Fruit fly (Drosophila melanogaster) whole organism, embryonic: ENCODE data around the gene CG15152.

Source experiments
- Bteb2 ChIP-seq: fragments of 200-800 bp; sonication (Bioruptor generic); optimal IDR thresholded peaks from 2 replicates; lab custom pipeline; 2016; ENCODE audit warnings: missing biosample characterization, missing genetic modification characterization
- CG10366 ChIP-seq: fragments of 200-800 bp; sonication (Bioruptor generic); IDR thresholded peaks from 2 replicates; pipeline ENCODE4 v1.3.6; 2022; ENCODE audit warnings: missing biosample characterization, missing genetic modification characterization
- CG10979 ChIP-seq: fragments of 200-800 bp; sonication (Bioruptor generic); optimal IDR thresholded peaks from 2 replicates; lab custom pipeline; 2018; ENCODE audit warnings: missing biosample characterization, mild to moderate bottlenecking, missing genetic modification characterization, moderate library complexity
- CG11093 ChIP-seq: fragments of 200-800 bp; sonication (Bioruptor generic); IDR thresholded peaks from 3 replicates; pipeline ENCODE4 v1.3.6; 2022; ENCODE audit warnings: missing biosample characterization, missing genetic modification characterization
- CG12236 ChIP-seq: fragments of 200-800 bp; sonication (Bioruptor generic); optimal IDR thresholded peaks from 2 replicates; lab custom pipeline; 2016; ENCODE audit warnings: missing biosample characterization, missing genetic modification characterization
- CG13424 ChIP-seq: fragments of 200-800 bp; sonication (Bioruptor generic); optimal IDR thresholded peaks from 2 replicates; lab custom pipeline; 2019; ENCODE audit warnings: missing biosample characterization, mild to moderate bottlenecking, missing genetic modification characterization, moderate library complexity
- CG17612 ChIP-seq: fragments of 200-800 bp; sonication (Bioruptor generic); IDR thresholded peaks from 2 replicates; pipeline ENCODE4 v1.3.6; 2022; ENCODE audit warnings: missing biosample characterization, missing genetic modification characterization
- CG2202 ChIP-seq: fragments of 200-800 bp; sonication (Bioruptor generic); optimal IDR thresholded peaks from 2 replicates; lab custom pipeline; 2018; ENCODE audit warnings: missing biosample characterization, mild to moderate bottlenecking, missing genetic modification characterization
- CG2678 ChIP-seq: fragments of 200-800 bp; sonication (Bioruptor generic); optimal IDR thresholded peaks from 3 replicates; lab custom pipeline; 2019; ENCODE audit warnings: missing biosample characterization, mild to moderate bottlenecking, missing genetic modification characterization, moderate library complexity
- CG2875 ChIP-seq: fragments of 200-800 bp; sonication (Bioruptor generic); optimal IDR thresholded peaks from 2 replicates; lab custom pipeline; 2017; ENCODE audit warnings: missing biosample characterization, mild to moderate bottlenecking, missing genetic modification characterization, missing genetic modification reagents
- CG30431 ChIP-seq: fragments of 200-800 bp; sonication (Bioruptor generic); optimal IDR thresholded peaks from 2 replicates; lab custom pipeline; 2017; ENCODE audit warnings: missing biosample characterization, missing genetic modification characterization
- CG31224 ChIP-seq: fragments of 200-800 bp; sonication (Bioruptor generic); IDR thresholded peaks from 2 replicates; pipeline ENCODE4 v1.3.6; 2022; ENCODE audit warnings: missing biosample characterization, missing genetic modification characterization
- CG3995 ChIP-seq: fragments of 200-800 bp; sonication (Bioruptor generic); optimal IDR thresholded peaks from 3 replicates; lab custom pipeline; 2016; ENCODE audit warnings: missing biosample characterization, missing genetic modification characterization
- CG4404 ChIP-seq: fragments of 200-800 bp; sonication (Bioruptor generic); IDR thresholded peaks from 2 replicates; pipeline ENCODE4 v1.3.6; 2022; ENCODE audit warnings: missing biosample characterization, missing genetic modification characterization
- CG7271 ChIP-seq: fragments of 200-800 bp; sonication (Bioruptor generic); optimal IDR thresholded peaks from 2 replicates; lab custom pipeline; 2018; ENCODE audit warnings: missing biosample characterization, mild to moderate bottlenecking, missing genetic modification characterization, moderate library complexity
- CG7745 ChIP-seq: fragments of 200-800 bp; sonication (Bioruptor generic); optimal IDR thresholded peaks from 2 replicates; lab custom pipeline; 2018; ENCODE audit warnings: missing biosample characterization, mild to moderate bottlenecking, missing genetic modification characterization, moderate library complexity
- CG7963 ChIP-seq: fragments of 200-800 bp; sonication (Bioruptor generic); IDR thresholded peaks from 3 replicates; pipeline ENCODE4 v1.3.6; 2022; ENCODE audit warnings: missing biosample characterization, missing genetic modification characterization; ENCODE audit not compliant: partially characterized antibody
- CrebB ChIP-seq: fragments of 200-800 bp; sonication (Bioruptor generic); optimal IDR thresholded peaks from 3 replicates; lab custom pipeline; 2018; ENCODE audit warnings: missing biosample characterization, mild to moderate bottlenecking, missing genetic modification characterization
- Dek ChIP-seq: fragments of 200-800 bp; sonication (Bioruptor generic); optimal IDR thresholded peaks from 3 replicates; lab custom pipeline; 2019; ENCODE audit warnings: missing biosample characterization, mild to moderate bottlenecking, missing genetic modification characterization, moderate library complexity
- Fer2 ChIP-seq: fragments of 200-800 bp; sonication (Bioruptor generic); optimal IDR thresholded peaks from 2 replicates; lab custom pipeline; 2018; ENCODE audit warnings: missing biosample characterization, mild to moderate bottlenecking, missing genetic modification characterization, moderate library complexity
- Fer3 ChIP-seq: fragments of 200-800 bp; sonication (Bioruptor generic); optimal IDR thresholded peaks from 2 replicates; lab custom pipeline; 2018; ENCODE audit warnings: missing biosample characterization, mild to moderate bottlenecking, missing genetic modification characterization, moderate library complexity
- Gug ChIP-seq: fragments of 200-800 bp; sonication (Bioruptor generic); IDR thresholded peaks from 4 replicates; pipeline ENCODE4 v1.3.6; 2022; ENCODE audit warnings: missing biosample characterization, missing genetic modification characterization
- HLH3B ChIP-seq: fragments of 200-800 bp; sonication (Bioruptor generic); IDR thresholded peaks from 2 replicates; pipeline ENCODE4 v1.3.6; 2022; ENCODE audit warnings: missing biosample characterization, missing genetic modification characterization
- Meics ChIP-seq: fragments of 200-800 bp; sonication (Bioruptor generic); optimal IDR thresholded peaks from 2 replicates; lab custom pipeline; 2017; ENCODE audit warnings: missing biosample characterization, mild to moderate bottlenecking, missing genetic modification characterization
- Myb ChIP-seq: fragments of 200-800 bp; sonication (Bioruptor generic); optimal IDR thresholded peaks from 2 replicates; lab custom pipeline; 2016; ENCODE audit warnings: missing biosample characterization, missing genetic modification characterization
- Neu2 ChIP-seq: fragments of 200-800 bp; sonication (Bioruptor generic); optimal IDR thresholded peaks from 3 replicates; lab custom pipeline; 2016; ENCODE audit warnings: missing biosample characterization, missing genetic modification characterization, borderline replicate concordance
- Nf-YA ChIP-seq: fragments of 200-800 bp; sonication (Bioruptor generic); IDR thresholded peaks from 2 replicates; pipeline ENCODE4 v1.3.6; 2022; ENCODE audit warnings: missing biosample characterization, missing genetic modification characterization
- Pdp1 ChIP-seq, 2 experiments: fragments of 200-800 bp; sonication (Bioruptor generic); optimal IDR thresholded peaks; 3 replicates each; lab custom pipeline; 2016; ENCODE audit warnings: missing biosample characterization in 2 of 2, missing genetic modification characterization in 2 of 2, mild to moderate bottlenecking in 1 of 2, moderate library complexity in 1 of 2
- Ptx1 ChIP-seq: fragments of 200-800 bp; sonication (Bioruptor generic); IDR thresholded peaks from 2 replicates; pipeline ENCODE4 v1.3.6; 2022; ENCODE audit warnings: missing biosample characterization, missing genetic modification characterization
- Sox102F ChIP-seq: fragments of 200-800 bp; sonication (Bioruptor generic); optimal IDR thresholded peaks from 2 replicates; lab custom pipeline; 2018; ENCODE audit warnings: missing biosample characterization, mild to moderate bottlenecking, missing genetic modification characterization, moderate library complexity
- bab2 ChIP-seq: fragments of 200-800 bp; sonication (Bioruptor generic); optimal IDR thresholded peaks from 2 replicates; lab custom pipeline; 2016; ENCODE audit warnings: missing biosample characterization, missing genetic modification characterization
- ci ChIP-seq: fragments of 200-800 bp; sonication (Bioruptor generic); IDR thresholded peaks from 3 replicates; pipeline ENCODE4 v1.3.6; 2022; ENCODE audit warnings: missing biosample characterization, missing genetic modification characterization
- crc ChIP-seq: fragments of 200-800 bp; sonication (Bioruptor generic); optimal IDR thresholded peaks from 2 replicates; lab custom pipeline; 2016; ENCODE audit warnings: missing biosample characterization, missing genetic modification characterization
- ems ChIP-seq: fragments of 200-800 bp; sonication (Bioruptor generic); optimal IDR thresholded peaks from 3 replicates; lab custom pipeline; 2016; ENCODE audit warnings: missing biosample characterization, missing genetic modification characterization
- fd3F ChIP-seq: fragments of 200-800 bp; sonication (Bioruptor generic); optimal IDR thresholded peaks from 2 replicates; lab custom pipeline; 2018; ENCODE audit warnings: missing biosample characterization, mild to moderate bottlenecking, missing genetic modification characterization, moderate library complexity
- fu2 ChIP-seq: fragments of 200-800 bp; sonication (Bioruptor generic); optimal IDR thresholded peaks from 2 replicates; lab custom pipeline; 2016; ENCODE audit warnings: missing biosample characterization, missing genetic modification characterization
- gt ChIP-seq: fragments of 200-800 bp; sonication (Bioruptor generic); IDR thresholded peaks from 2 replicates; pipeline ENCODE4 v1.3.6; 2022; ENCODE audit warnings: missing biosample characterization, missing genetic modification characterization
- ham ChIP-seq: fragments of 200-800 bp; sonication (Bioruptor generic); IDR thresholded peaks from 2 replicates; pipeline ENCODE4 v1.3.6; 2022; ENCODE audit warnings: missing biosample characterization, missing genetic modification characterization
- hbn ChIP-seq: fragments of 200-800 bp; sonication (Bioruptor generic); IDR thresholded peaks from 2 replicates; pipeline ENCODE4 v1.3.6; 2022; ENCODE audit warnings: missing biosample characterization, missing genetic modification characterization; ENCODE audit not compliant: partially characterized antibody
- her ChIP-seq: fragments of 200-800 bp; sonication (Bioruptor generic); optimal IDR thresholded peaks from 2 replicates; lab custom pipeline; 2016; ENCODE audit warnings: missing biosample characterization, missing genetic modification characterization
- pan ChIP-seq, 4 experiments: fragments of >200 bp in 3 of 4; fragments of 200-800 bp in 1 of 4; sonication (Bioruptor generic) in 1 of 4; optimal IDR thresholded peaks in 3 of 4; IDR thresholded peaks in 1 of 4; 2 replicates each; pipeline versions ENCODE4 v1.3.6 to Lab custom; 2017 to 2022; ENCODE audit warnings: missing biosample characterization in 2 of 4, missing genetic modification characterization in 2 of 4, mixed read lengths in 1 of 4
- row ChIP-seq: fragments of 200-800 bp; sonication (Bioruptor generic); IDR thresholded peaks from 3 replicates; pipeline ENCODE4 v1.3.6; 2022; ENCODE audit warnings: missing biosample characterization, missing genetic modification characterization
- sd ChIP-seq: fragments of 200-800 bp; sonication (Bioruptor generic); optimal IDR thresholded peaks from 3 replicates; lab custom pipeline; 2018; ENCODE audit warnings: missing biosample characterization, mild to moderate bottlenecking, missing genetic modification characterization, moderate library complexity
- sens ChIP-seq: fragments of 200-800 bp; sonication (Bioruptor generic); peaks from one replicate; lab custom pipeline; 2016; ENCODE audit warnings: missing biosample characterization, missing genetic modification characterization
- seq ChIP-seq: fragments of 200-800 bp; sonication (Bioruptor generic); IDR thresholded peaks from 2 replicates; pipeline ENCODE4 v1.3.6; 2022; ENCODE audit warnings: missing biosample characterization, missing genetic modification characterization
- sna ChIP-seq: fragments of 200-800 bp; sonication (Bioruptor generic); IDR thresholded peaks from 2 replicates; pipeline ENCODE4 v1.3.6; 2022; ENCODE audit warnings: missing biosample characterization, missing genetic modification characterization; ENCODE audit not compliant: partially characterized antibody
- so ChIP-seq: fragments of 200-800 bp; sonication (Bioruptor generic); IDR thresholded peaks from 3 replicates; pipeline ENCODE4 v1.3.6; 2022; ENCODE audit warnings: missing biosample characterization, missing genetic modification characterization
- stc ChIP-seq: fragments of 200-800 bp; sonication (Bioruptor generic); IDR thresholded peaks from 2 replicates; pipeline ENCODE4 v1.3.6; 2022; ENCODE audit warnings: missing biosample characterization, missing genetic modification characterization
- trh ChIP-seq: fragments of 200-800 bp; sonication (Bioruptor generic); optimal IDR thresholded peaks from 2 replicates; lab custom pipeline; 2016; ENCODE audit warnings: missing biosample characterization, missing genetic modification characterization
- ttk ChIP-seq: fragments of 200-800 bp; sonication (Bioruptor generic); IDR thresholded peaks from 2 replicates; pipeline ENCODE4 v2.1.2; 2022; ENCODE audit warnings: missing biosample characterization, missing genetic modification characterization
- yki ChIP-seq: fragments of >200 bp; optimal IDR thresholded peaks from 3 replicates; lab custom pipeline; 2018
- zf30C ChIP-seq: fragments of 200-800 bp; sonication (Bioruptor generic); optimal IDR thresholded peaks from 3 replicates; lab custom pipeline; 2018; ENCODE audit warnings: missing biosample characterization, mild to moderate bottlenecking, missing genetic modification characterization

The CG15152 gene

DNA sequence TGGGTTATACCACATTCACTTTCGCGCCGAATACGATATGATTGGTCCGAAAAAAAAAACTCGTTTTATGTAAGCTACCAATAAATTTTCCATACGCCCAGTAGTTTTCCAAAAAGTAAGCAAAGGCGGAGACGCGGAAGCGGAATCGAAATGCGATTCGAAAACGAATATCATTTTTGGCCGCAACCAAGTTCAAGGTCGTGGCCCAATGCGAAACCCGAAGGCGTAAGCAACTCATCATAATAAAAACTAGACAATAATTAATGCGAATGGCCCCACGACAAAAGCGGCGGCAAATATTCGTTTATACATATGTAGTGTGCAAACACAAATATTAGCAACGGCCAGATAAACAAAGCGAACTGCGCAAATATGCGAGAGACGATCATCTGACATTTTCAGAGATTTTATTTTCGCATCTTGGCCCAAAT lies 22.1 kb downstream of the CG15152 start (continued):
- TF ChIP-seq fu2 (GFP tag; lab: Kevin White, UChicago) (peak; percentile 4), CG10979 (no peak), sd (tag; lab: Kevin White, UChicago) (peak; percentile 78), Fer2 (tag; lab: Kevin White, UChicago) (no peak), Dek (tag; lab: Kevin White, UChicago) (no peak), pan (optimal IDR thresholded peaks at IDR 0.05; lab: Kevin White, UChicago) (no peak), pan (GFP tag; optimal IDR thresholded peaks at IDR 0.05 in 1 of 2, IDR thresholded peaks at IDR 0.05 in 1 of 2) (peak in 1 of 2 experiments; percentile 16), ham (no peak), CG17612 (GFP tag; lab: Robert Waterston, UW) (0 out of 2 replicates have a peak, but pooled peaks have one; percentile 22), CG12236 (GFP tag; lab: Kevin White, UChicago) (no peak), HLH3B (GFP tag; lab: Robert Waterston, UW) (no peak), yki (lab: Kevin White, UChicago) (no peak), CG30431 (GFP tag; lab: Kevin White, UChicago) (no peak), Nf-YA (GFP tag; lab: Robert Waterston, UW) (no peak), ems (GFP tag; lab: Kevin White, UChicago) (no peak), ci (no peak), CrebB (peak; percentile 18), so (GFP tag; lab: Robert Waterston, UW) (no peak), fd3F (no peak), her (peak; percentile 4), Ptx1 (GFP tag; lab: Robert Waterston, UW) (no peak), Neu2 (no peak), CG2875 (GFP tag; lab: Kevin White, UChicago) (no peak), CG10366 (no peak), stc (no peak), Fer3 (tag; lab: Kevin White, UChicago) (peak; percentile 52), row (GFP tag; lab: Robert Waterston, UW) (no peak), Meics (peak; percentile 72), sna (GFP tag; lab: Robert Waterston, UW) (no peak), hbn (GFP tag; lab: Robert Waterston, UW) (no peak), CG31224 (GFP tag; lab: Robert Waterston, UW) (peak; percentile 21; the same call in 1 of the 2 replicates), sens (GFP tag; lab: Kevin White, UChicago) (peak; percentile 39), Gug (GFP tag; lab: Robert Waterston, UW) (no peak), CG7745 (tag; lab: Kevin White, UChicago) (no peak), CG13424 (tag; lab: Kevin White, UChicago) (no peak), Sox102F (GFP tag; lab: Kevin White, UChicago) (no peak), CG7963 (no peak), crc (GFP tag; lab: Kevin White, UChicago) (no peak), ttk (GFP tag; lab: Robert Waterston, UW) (no peak), CG2678 (peak; percentile 55), CG11093 (GFP tag; lab: Robert Waterston, UW) (no peak), Myb (GFP tag; lab: Kevin White, UChicago) (peak; percentile 14), bab2 (GFP tag; lab: Kevin White, UChicago) (peak; percentile 47), zf30C (GFP tag; lab: Kevin White, UChicago) (no peak), seq (GFP tag; lab: Robert Waterston, UW) (no peak), CG4404 (GFP tag; lab: Robert Waterston, UW) (no peak), CG3995 (GFP tag; lab: Kevin White, UChicago) (peak; percentile 18), gt (GFP tag; lab: Robert Waterston, UW) (no peak), trh (GFP tag; lab: Kevin White, UChicago) (no peak), CG2202 (tag; lab: Kevin White, UChicago) (no peak), CG7271 (tag; lab: Kevin White, UChicago) (no peak), Pdp1 (GFP tag; optimal IDR thresholded peaks at IDR 0.05; lab: Kevin White, UChicago) (peak in 1 of 2 experiments; percentile 86), Bteb2 (GFP tag; lab: Kevin White, UChicago) (peak; percentile 62)
